Worm (Caenorhabditis elegans): ENCODE data around the gene nspc-17.

The nspc-17 gene

ce11 chrX:14562286-14563086 is 37.5 kb upstream of the nspc-17 start (continued):
- peak; percentile 30; the same call in 1 of the 2 replicates for TF ChIP-seq pbrm-1 (GFP tag; IDR thresholded peaks at IDR 0.05)
- TF ChIP-seq T26A5.8 (tag; optimal IDR thresholded peaks at IDR 0.05) = no peak
- no peak for TF ChIP-seq B0336.3 (GFP tag; IDR thresholded peaks at IDR 0.05)
- TF ChIP-seq egl-18 (GFP tag; IDR thresholded peaks at IDR 0.05) = 0 out of 2 replicates have a peak, but pooled peaks have one; percentile 10
- TF ChIP-seq nhr-120 (GFP tag; IDR thresholded peaks at IDR 0.05) = no peak
- TF ChIP-seq F23B12.7 (tag; optimal IDR thresholded peaks at IDR 0.05; ENCODE audit: insufficient read depth) = no peak
- no peak for TF ChIP-seq madf-3 (GFP tag; IDR thresholded peaks at IDR 0.05)
- TF ChIP-seq Y79H2A.3 (GFP tag; conservative IDR thresholded peaks at IDR 0.05) = no peak
- TF ChIP-seq F33H1.4 (GFP tag; IDR thresholded peaks at IDR 0.05) = no peak
- no peak for TF ChIP-seq pha-4 (tag; optimal IDR thresholded peaks at IDR 0.05)
- peak; percentile 58 for TF ChIP-seq lin-40 (tag; optimal IDR thresholded peaks at IDR 0.05)
- TF ChIP-seq bed-2 (GFP tag; IDR thresholded peaks at IDR 0.05) = no peak
- TF ChIP-seq lin-26 (GFP tag; IDR thresholded peaks at IDR 0.05) = no peak
- no peak for TF ChIP-seq athp-1 (tag; optimal IDR thresholded peaks at IDR 0.05)
- no peak for TF ChIP-seq dpl-1 (GFP tag; optimal IDR thresholded peaks at IDR 0.05)
- TF ChIP-seq ccch-3 (GFP tag; optimal IDR thresholded peaks at IDR 0.05) = no peak
- peak; percentile 58 for TF ChIP-seq chd-7 (tag; optimal IDR thresholded peaks at IDR 0.05)
- peak; percentile 90 for TF ChIP-seq atf-7 (tag; optimal IDR thresholded peaks at IDR 0.05)
- no peak for TF ChIP-seq nhr-27 (tag; optimal IDR thresholded peaks at IDR 0.05)
- no peak for TF ChIP-seq ztf-18 (tag; optimal IDR thresholded peaks at IDR 0.05)
- peak; percentile 21 for TF ChIP-seq K12H6.12 (tag; optimal IDR thresholded peaks at IDR 0.05)
- 0 out of 2 replicates have a peak, but pooled peaks have one; percentile 36 for TF ChIP-seq K11D2.4 (GFP tag; IDR thresholded peaks at IDR 0.05)
- no peak for TF ChIP-seq mel-28 (tag; optimal IDR thresholded peaks at IDR 0.05; ENCODE audit: borderline replicate concordance)
- no peak for TF ChIP-seq dox-1 (GFP tag; IDR thresholded peaks at IDR 0.05)
- peak; percentile 25 for TF ChIP-seq somi-1 (GFP tag; optimal IDR thresholded peaks at IDR 0.05)
- 0 out of 2 replicates have a peak, but pooled peaks have one; percentile 9 for TF ChIP-seq cebp-1 (GFP tag; IDR thresholded peaks at IDR 0.05)
- no peak for TF ChIP-seq cebp-1 (tag; optimal IDR thresholded peaks at IDR 0.05)
- TF ChIP-seq hrde-1 (tag; optimal IDR thresholded peaks at IDR 0.05; ENCODE audit: borderline replicate concordance) = no peak
- TF ChIP-seq ets-4 (GFP tag; optimal IDR thresholded peaks at IDR 0.05) = no peak
- no peak for TF ChIP-seq ztf-25 (GFP tag; IDR thresholded peaks at IDR 0.05)
- no peak for TF ChIP-seq F39B2.1 (GFP tag; IDR thresholded peaks at IDR 0.05)
- peak in 1 of 3 experiments; percentile 63 for TF ChIP-seq lin-35 (GFP tag; optimal IDR thresholded peaks at IDR 0.05)
- TF ChIP-seq F57C9.4 (tag; optimal IDR thresholded peaks at IDR 0.05) = no peak
- TF ChIP-seq lsy-27 (tag; optimal IDR thresholded peaks at IDR 0.05; ENCODE audit: borderline replicate concordance, insufficient read depth) = no peak
- no peak for TF ChIP-seq hmg-20 (GFP tag; IDR thresholded peaks at IDR 0.05)
- peak; percentile 10 for TF ChIP-seq ceh-27 (GFP tag; optimal IDR thresholded peaks at IDR 0.05)
- no peak for TF ChIP-seq tbp1 (GFP tag; optimal IDR thresholded peaks at IDR 0.05)

ce11 chrX:14561416-14561973 is 36.5 kb upstream of the nspc-17 start:
- TF ChIP-seq xnd-1 (tag; optimal IDR thresholded peaks at IDR 0.05) (no peak), ztf-22 (GFP tag; optimal IDR thresholded peaks at IDR 0.05) (peak; percentile 48), unc-62 (GFP tag; optimal IDR thresholded peaks at IDR 0.05) (no peak), pbrm-1 (GFP tag; IDR thresholded peaks at IDR 0.05) (peak; percentile 23; the same call in 1 of the 2 replicates), efl-1 (GFP tag; optimal IDR thresholded peaks at IDR 0.05) (no peak), K11D2.4 (GFP tag; IDR thresholded peaks at IDR 0.05) (0 out of 2 replicates have a peak, but pooled peaks have one; percentile 61), lag-1 (GFP tag; IDR thresholded peaks at IDR 0.05) (no peak), egrh-3 (GFP tag; IDR thresholded peaks at IDR 0.05) (0 out of 2 replicates have a peak, but pooled peaks have one; percentile 9), B0035.1 (tag; optimal IDR thresholded peaks at IDR 0.05) (no peak), ceh-27 (GFP tag; optimal IDR thresholded peaks at IDR 0.05) (no peak), zfh-2 (GFP tag; conservative IDR thresholded peaks at IDR 0.05) (peak; percentile 78), atf-7 (tag; optimal IDR thresholded peaks at IDR 0.05) (peak; percentile 27), zim-3 (tag; optimal IDR thresholded peaks at IDR 0.05) (peak; percentile 23), lsl-1 (GFP tag; optimal IDR thresholded peaks at IDR 0.05) (no peak), dox-1 (GFP tag; IDR thresholded peaks at IDR 0.05) (peak; percentile 64)

All from whole organism, young adult.